Worm (Caenorhabditis elegans) whole organism, early embryonic: ENCODE measurements around the gene C16D2.1.

Source experiments
- B0310.2 ChIP-seq: sonication (generic microtip); optimal IDR thresholded peaks from 2 replicates; lab custom pipeline; 2016; ENCODE audit warnings: mild to moderate bottlenecking, missing genetic modification characterization, missing compliant biosample characterization
- F13C5.2 ChIP-seq: sonication (generic microtip); optimal IDR thresholded peaks from 2 replicates; lab custom pipeline; 2017; ENCODE audit warnings: mild to moderate bottlenecking, missing genetic modification characterization, inconsistent platforms, missing compliant biosample characterization
- aly-1 ChIP-seq: sonication (generic microtip); optimal IDR thresholded peaks from 2 replicates; lab custom pipeline; 2016; ENCODE audit warnings: missing genetic modification characterization, missing compliant biosample characterization
- ama-1 ChIP-seq: fragments of 150-350 bp; optimal IDR thresholded peaks from 2 replicates; lab custom pipeline; 2014
- ceh-13 ChIP-seq: fragments of 200-800 bp; sonication (Bioruptor generic); optimal IDR thresholded peaks from 2 replicates; lab custom pipeline; 2018; ENCODE audit warnings: mild to moderate bottlenecking, missing genetic modification characterization, missing compliant biosample characterization
- ceh-36 ChIP-seq: sonication (generic microtip); optimal IDR thresholded peaks from 2 replicates; lab custom pipeline; 2016; ENCODE audit warnings: missing genetic modification characterization, inconsistent platforms, missing compliant biosample characterization
- ets-7 ChIP-seq: sonication (generic microtip); optimal IDR thresholded peaks from 2 replicates; lab custom pipeline; 2016; ENCODE audit warnings: missing genotype, missing genetic modification characterization, missing compliant biosample characterization
- flt-1 ChIP-seq: fragments of 200-800 bp; sonication (Bioruptor generic); IDR thresholded peaks from 2 replicates; pipeline ENCODE4 v1.3.6; 2022; ENCODE audit warnings: missing genetic modification characterization, missing compliant biosample characterization
- hmbx-1 ChIP-seq: sonication (generic microtip); optimal IDR thresholded peaks from 2 replicates; lab custom pipeline; 2016; ENCODE audit warnings: mild to moderate bottlenecking, missing genetic modification characterization, missing compliant biosample characterization
- hmg-4 ChIP-seq: fragments of 200-800 bp; sonication (Bioruptor generic); optimal IDR thresholded peaks from 2 replicates; lab custom pipeline; 2018; ENCODE audit warnings: mild to moderate bottlenecking, missing genetic modification characterization, missing compliant biosample characterization
- hnd-1 ChIP-seq: sonication (generic microtip); optimal IDR thresholded peaks from 2 replicates; lab custom pipeline; 2016; ENCODE audit warnings: missing genetic modification characterization, missing compliant biosample characterization
- pes-1 ChIP-seq: fragments of 200-800 bp; sonication (Bioruptor generic); IDR thresholded peaks from 2 replicates; pipeline ENCODE4 v1.3.6; 2022; ENCODE audit warnings: missing genetic modification reagents, missing genetic modification characterization, missing compliant biosample characterization
- scrt-1 ChIP-seq: fragments of 200-800 bp; sonication (Bioruptor generic); IDR thresholded peaks from 2 replicates; pipeline ENCODE4 v1.3.6; 2022; ENCODE audit warnings: missing genetic modification characterization, missing compliant biosample characterization
- sea-1 ChIP-seq: fragments of 200-800 bp; sonication (Bioruptor generic); conservative IDR thresholded peaks from 2 replicates; pipeline ENCODE4 v1.3.6; 2022; ENCODE audit warnings: missing genetic modification characterization, missing compliant biosample characterization
- tbx-11 ChIP-seq: fragments of 200-800 bp; sonication (Bioruptor generic); IDR thresholded peaks from 2 replicates; pipeline ENCODE4 v1.3.6; 2022; ENCODE audit warnings: missing genetic modification characterization, missing compliant biosample characterization
- tbx-37 ChIP-seq: fragments of 200-800 bp; sonication (Bioruptor generic); conservative IDR thresholded peaks from 2 replicates; pipeline ENCODE4 v1.3.6; 2022; ENCODE audit warnings: missing genetic modification reagents, missing genetic modification characterization, missing compliant biosample characterization
- tra-4 ChIP-seq: sonication (generic microtip); optimal IDR thresholded peaks from 2 replicates; lab custom pipeline; 2017; ENCODE audit warnings: missing genetic modification characterization, missing compliant biosample characterization

Gene C16D2.1

DNA sequence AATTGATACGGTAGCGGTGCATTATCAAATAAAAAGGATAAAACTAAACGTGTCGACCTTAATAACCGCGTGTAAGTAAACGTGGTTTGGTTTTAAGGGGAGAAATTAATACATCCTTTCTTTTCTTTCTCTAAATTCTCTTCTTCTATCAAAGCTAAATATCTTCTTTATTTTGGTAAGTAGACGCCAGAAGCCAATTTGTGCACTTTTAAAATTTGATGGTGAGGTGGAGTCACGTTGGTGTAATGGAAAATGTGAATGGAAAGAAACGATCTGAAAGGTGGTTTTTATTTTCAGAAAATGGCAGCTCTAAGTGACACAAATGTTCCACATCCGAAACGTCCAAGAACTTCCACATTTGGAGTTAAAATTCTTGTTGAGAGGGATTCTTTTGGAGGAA is 30.7 kb upstream of the C16D2.1 start, which contains the start of gene T24H10.5:
Gene T24H10.5 (plus strand): TSS at position 301 of the 400 bp plus-strand sequence.
- TF ChIP-seq ets-7 (tag; lab: Kevin White, UChicago) (no peak), ceh-36 (tag; lab: Kevin White, UChicago) (no peak), pes-1 (GFP tag; lab: Robert Waterston, UW) (no peak), ceh-13 (GFP tag; lab: Kevin White, UChicago) (no peak), F13C5.2 (no peak), tra-4 (tag; lab: Kevin White, UChicago) (no peak), flt-1 (no peak)

DNA sequence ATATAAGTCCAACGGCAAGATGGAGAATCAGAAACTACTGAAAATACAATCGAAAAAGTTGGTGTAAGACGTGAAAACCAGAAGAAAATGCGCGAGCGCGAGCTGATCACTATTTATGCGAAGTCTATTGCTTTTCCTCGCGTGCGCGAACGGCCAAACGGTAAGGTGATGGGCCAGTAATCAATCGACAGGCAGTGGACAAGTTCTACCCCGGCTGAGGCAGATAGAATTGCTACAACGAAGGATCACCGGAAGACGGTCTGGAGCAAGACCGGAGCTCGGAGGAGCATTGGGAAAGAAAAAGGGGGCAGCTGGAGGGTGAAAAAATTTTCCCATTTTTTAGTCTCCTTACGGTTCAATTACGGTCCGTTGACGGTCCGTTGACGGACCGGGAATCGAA is 28.8 kb upstream of the C16D2.1 start:
- TF ChIP-seq flt-1 (peak; percentile 66), scrt-1 (GFP tag; lab: Robert Waterston, UW) (peak; percentile 79), pes-1 (GFP tag; lab: Robert Waterston, UW) (peak; percentile 76), tbx-11 (GFP tag; lab: Robert Waterston, UW) (peak; percentile 71), sea-1 (GFP tag; lab: Robert Waterston, UW) (peak; percentile 66), tbx-37 (GFP tag; lab: Robert Waterston, UW) (0 out of 2 replicates have a peak, but pooled peaks have one; percentile 31)

DNA sequence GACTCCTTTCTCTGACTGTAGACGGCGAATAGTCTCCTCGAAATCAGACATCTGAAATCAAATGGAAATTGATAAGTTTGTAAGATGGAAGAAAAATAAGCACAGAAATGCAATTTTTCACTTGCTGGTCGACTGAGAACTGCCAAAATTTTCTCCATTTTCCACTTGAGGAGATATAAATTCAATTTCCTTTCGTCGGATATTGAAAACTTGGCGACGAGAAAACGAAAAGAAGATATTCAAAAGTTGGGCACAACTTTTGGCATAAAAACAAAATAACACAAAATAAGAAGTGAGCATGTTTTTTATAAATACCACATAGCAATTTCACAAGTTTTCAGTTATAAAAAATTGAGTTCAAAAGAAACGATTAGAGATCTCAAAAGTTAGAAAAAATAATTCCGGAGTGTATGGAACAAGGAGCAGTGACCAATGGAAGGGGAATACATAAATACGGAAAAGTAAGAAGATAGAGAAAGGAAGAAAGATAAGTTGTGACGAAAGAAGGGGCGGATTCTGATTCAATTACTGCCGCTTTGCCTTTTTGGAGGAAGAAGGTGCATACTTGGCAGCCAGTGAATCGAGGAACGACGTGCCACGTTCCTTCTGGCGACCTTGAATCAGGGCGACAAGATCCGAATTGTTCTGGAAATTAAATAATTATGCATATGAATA is 24.2 kb upstream of the C16D2.1 start, which contains the start of gene dyrb-1:
Gene dyrb-1 (minus strand): TSS at position 51 of the 675 bp plus-strand sequence.
- TF ChIP-seq tbx-37 (GFP tag; lab: Robert Waterston, UW) = no peak
- no peak for TF ChIP-seq flt-1
- TF ChIP-seq F13C5.2 = no peak
- no peak for TF ChIP-seq ets-7 (tag; lab: Kevin White, UChicago)
- no peak for TF ChIP-seq hmg-4 (GFP tag; lab: Kevin White, UChicago)
- TF ChIP-seq tbx-11 (GFP tag; lab: Robert Waterston, UW) = no peak
- TF ChIP-seq hnd-1 = no peak
- TF ChIP-seq scrt-1 (GFP tag; lab: Robert Waterston, UW) = no peak
- TF ChIP-seq ama-1 (lab: Kevin White, UChicago) = no peak
- TF ChIP-seq sea-1 (GFP tag; lab: Robert Waterston, UW) = no peak
- no peak for TF ChIP-seq pes-1 (GFP tag; lab: Robert Waterston, UW)
- TF ChIP-seq ceh-13 (GFP tag; lab: Kevin White, UChicago) = no peak
- no peak for TF ChIP-seq B0310.2 (tag; lab: Kevin White, UChicago)
- no peak for TF ChIP-seq aly-1 (tag; lab: Kevin White, UChicago)
- no peak for TF ChIP-seq tra-4 (tag; lab: Kevin White, UChicago)
- no peak for TF ChIP-seq hmbx-1 (tag; lab: Kevin White, UChicago)
- no peak for TF ChIP-seq ceh-36 (tag; lab: Kevin White, UChicago)

DNA sequence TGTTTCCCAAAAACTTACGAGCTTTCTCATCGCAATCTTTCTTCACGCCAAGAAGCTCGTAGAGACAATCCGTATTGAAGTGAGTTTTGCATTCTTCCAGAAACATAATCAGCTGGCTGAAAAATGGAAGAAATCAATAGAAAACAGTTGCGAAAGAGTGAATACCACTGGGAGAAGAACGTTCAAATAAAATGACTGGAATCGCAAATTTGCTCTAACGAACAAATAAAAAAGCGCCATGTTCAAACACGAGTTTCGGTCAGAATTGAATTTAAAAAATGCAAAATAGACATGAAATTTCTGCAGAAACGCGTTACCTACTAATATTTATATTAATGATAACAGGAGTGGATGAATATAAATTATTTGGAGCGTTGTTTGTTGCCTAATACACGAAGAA is 23.0 kb upstream of the C16D2.1 start, which contains the start of gene dnj-23:
Gene dnj-23 (minus strand): TSS at position 158 of the 400 bp plus-strand sequence.
- TF ChIP-seq flt-1 (no peak), hmbx-1 (tag; lab: Kevin White, UChicago) (no peak), F13C5.2 (no peak), ets-7 (tag; lab: Kevin White, UChicago) (no peak), pes-1 (GFP tag; lab: Robert Waterston, UW) (no peak), tbx-37 (GFP tag; lab: Robert Waterston, UW) (no peak), tra-4 (tag; lab: Kevin White, UChicago) (no peak), B0310.2 (tag; lab: Kevin White, UChicago) (no peak), ceh-36 (tag; lab: Kevin White, UChicago) (no peak), sea-1 (GFP tag; lab: Robert Waterston, UW) (no peak), tbx-11 (GFP tag; lab: Robert Waterston, UW) (no peak), hnd-1 (no peak), aly-1 (tag; lab: Kevin White, UChicago) (no peak), ama-1 (lab: Kevin White, UChicago) (no peak), scrt-1 (GFP tag; lab: Robert Waterston, UW) (no peak), ceh-13 (GFP tag; lab: Kevin White, UChicago) (no peak), hmg-4 (GFP tag; lab: Kevin White, UChicago) (no peak)

DNA sequence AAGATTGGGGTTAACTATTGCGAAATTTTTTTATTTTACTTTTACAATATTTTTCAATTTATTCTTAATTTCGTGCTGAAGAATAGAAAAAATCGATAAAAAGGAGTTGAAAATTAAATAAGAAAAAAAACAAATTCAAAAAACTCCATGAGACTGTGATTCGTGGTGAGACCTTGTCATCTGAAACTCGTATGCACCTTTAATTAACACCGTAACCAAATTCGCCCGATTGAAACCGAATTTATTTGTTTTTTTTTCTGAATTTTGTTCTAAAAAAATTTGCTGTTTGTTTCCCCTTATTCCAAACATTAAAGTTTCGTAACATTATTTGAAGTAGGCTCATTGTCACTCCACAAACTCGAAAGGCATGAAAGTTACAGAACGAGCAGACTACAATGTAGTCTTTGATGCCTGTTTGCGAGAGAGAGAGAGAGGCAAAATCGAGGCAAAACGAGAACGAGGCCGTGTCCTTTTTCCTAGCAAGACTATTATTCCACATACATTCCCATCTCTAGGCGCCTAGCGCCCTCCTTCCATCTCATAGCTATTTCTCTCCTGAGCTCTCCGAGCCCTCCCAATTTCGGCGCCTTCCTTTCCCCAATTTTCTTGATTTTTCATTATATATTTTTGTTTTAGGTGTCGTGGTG is 22.4 kb upstream of the C16D2.1 start, which contains the start of gene T24H10.4:
Gene T24H10.4 (plus strand): TSS at position 630 of the 647 bp plus-strand sequence.
- TF ChIP-seq tra-4 (tag; lab: Kevin White, UChicago) (no peak), hmbx-1 (tag; lab: Kevin White, UChicago) (no peak), F13C5.2 (no peak), hnd-1 (no peak), ceh-36 (tag; lab: Kevin White, UChicago) (no peak), B0310.2 (tag; lab: Kevin White, UChicago) (no peak), hmg-4 (GFP tag; lab: Kevin White, UChicago) (no peak), pes-1 (GFP tag; lab: Robert Waterston, UW) (no peak), sea-1 (GFP tag; lab: Robert Waterston, UW) (no peak), ama-1 (lab: Kevin White, UChicago) (no peak), tbx-37 (GFP tag; lab: Robert Waterston, UW) (no peak), ceh-13 (GFP tag; lab: Kevin White, UChicago) (no peak), flt-1 (no peak), scrt-1 (GFP tag; lab: Robert Waterston, UW) (no peak), tbx-11 (GFP tag; lab: Robert Waterston, UW) (no peak), ets-7 (tag; lab: Kevin White, UChicago) (no peak), aly-1 (tag; lab: Kevin White, UChicago) (no peak)

DNA sequence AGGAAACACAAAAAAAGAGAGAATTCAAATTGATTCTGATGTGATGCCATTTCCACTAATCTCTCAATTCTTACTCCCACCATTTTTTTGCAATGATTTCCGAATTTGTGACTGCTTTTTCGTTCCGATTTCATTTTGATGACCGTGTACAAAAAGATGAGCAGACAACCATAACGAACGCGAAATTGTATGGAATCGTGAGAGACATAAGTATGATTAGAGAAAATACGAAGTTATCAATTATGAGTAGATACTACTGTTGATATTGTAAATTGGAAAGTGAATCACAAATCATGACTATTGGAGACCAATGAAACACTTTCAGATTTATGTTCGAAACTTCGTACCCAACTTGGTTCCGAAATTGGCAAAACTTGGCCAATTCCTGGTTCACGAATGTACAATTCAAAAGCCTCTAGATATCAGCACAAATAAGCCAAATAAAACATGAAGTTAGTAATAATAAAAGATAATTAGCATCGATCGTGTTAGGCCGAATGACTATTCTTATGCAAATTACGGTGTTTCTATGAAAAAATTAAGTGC is 19.9 kb upstream of the C16D2.1 start:
- TF ChIP-seq pes-1 (GFP tag; lab: Robert Waterston, UW) = no peak
- no peak for TF ChIP-seq tbx-37 (GFP tag; lab: Robert Waterston, UW)
- no peak for TF ChIP-seq hmg-4 (GFP tag; lab: Kevin White, UChicago)
- TF ChIP-seq scrt-1 (GFP tag; lab: Robert Waterston, UW) = no peak
- TF ChIP-seq ama-1 (lab: Kevin White, UChicago) = no peak
- TF ChIP-seq ceh-13 (GFP tag; lab: Kevin White, UChicago) = no peak
